Worm (Caenorhabditis elegans): Measurements from ENCODE around the gene imb-2.

Gene imb-2

DNA sequence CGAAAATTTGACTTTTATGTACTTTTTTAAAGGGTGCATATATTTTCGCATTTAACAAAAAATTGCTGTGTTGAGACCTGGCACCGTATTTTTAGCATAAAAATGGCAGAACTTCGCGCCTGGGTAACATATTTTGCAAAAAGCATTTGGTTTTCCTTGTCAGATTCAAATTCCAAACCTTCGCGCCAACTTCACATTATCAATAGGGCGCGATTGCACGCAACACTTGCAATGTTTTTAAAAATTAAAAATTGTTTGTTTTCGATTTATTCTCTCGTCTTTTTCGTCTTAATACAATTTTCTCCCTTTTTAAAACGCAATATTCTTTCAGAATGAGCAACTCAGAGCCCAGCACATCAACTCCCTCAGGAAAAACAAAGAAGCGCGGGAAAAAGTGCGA, 18.1 kb downstream of the imb-2 start, which contains the start of gene mes-2:
Gene mes-2 (plus strand): TSS at position 330 of the 400 bp plus-strand sequence.
- TF ChIP-seq T23F11.4 (GFP tag; optimal IDR thresholded peaks at IDR 0.05) (no peak), tbx-7 (tag; optimal IDR thresholded peaks at IDR 0.05) (no peak), unc-42 (tag; optimal IDR thresholded peaks at IDR 0.05) (peak; percentile 47), ceh-6 (GFP tag; optimal IDR thresholded peaks at IDR 0.05) (no peak), dmd-4 (tag; optimal IDR thresholded peaks at IDR 0.05; ENCODE audit: borderline replicate concordance) (no peak), unc-55 (GFP tag; optimal IDR thresholded peaks at IDR 0.05) (peak; percentile 13), K09A11.1 (tag; optimal IDR thresholded peaks at IDR 0.05; ENCODE audit: insufficient read depth) (no peak), ceh-34 (tag; optimal IDR thresholded peaks at IDR 0.05) (no peak), elt-2 (tag; optimal IDR thresholded peaks at IDR 0.05) (peak; percentile 12), ceh-14 (tag; optimal IDR thresholded peaks at IDR 0.05) (no peak), che-1 (tag; optimal IDR thresholded peaks at IDR 0.05) (peak; percentile 0), pha-4 (tag; optimal IDR thresholded peaks at IDR 0.05) (no peak), fax-1 (tag; optimal IDR thresholded peaks at IDR 0.05) (no peak), tbx-2 (tag; optimal IDR thresholded peaks at IDR 0.05) (peak; percentile 27), elt-4 (tag; optimal IDR thresholded peaks at IDR 0.05) (no peak), nfya-1 (tag; optimal IDR thresholded peaks at IDR 0.05) (peak; percentile 30), ref-2 (tag; optimal IDR thresholded peaks at IDR 0.05) (no peak), Y22D7AL.16 (tag; optimal IDR thresholded peaks at IDR 0.05) (no peak), dve-1 (tag; optimal IDR thresholded peaks at IDR 0.05) (peak; percentile 33), sdc-2 (tag; optimal IDR thresholded peaks at IDR 0.05) (no peak), pag-3 (tag; optimal IDR thresholded peaks at IDR 0.05; ENCODE audit: borderline replicate concordance) (no peak), ceh-30 (tag; optimal IDR thresholded peaks at IDR 0.05) (peak; percentile 11), ceh-31 (tag; optimal IDR thresholded peaks at IDR 0.05) (peak; percentile 17), K02D7.2 (tag; optimal IDR thresholded peaks at IDR 0.05) (no peak)

- TF ChIP-seq pha-2 (tag; optimal IDR thresholded peaks at IDR 0.05) (no peak), hlh-15 (tag; optimal IDR thresholded peaks at IDR 0.05) (no peak), fkh-10 (GFP tag; optimal IDR thresholded peaks at IDR 0.05) (no peak), nhr-232 (tag; optimal IDR thresholded peaks at IDR 0.05) (no peak), unc-55 (GFP tag; optimal IDR thresholded peaks at IDR 0.05) (no peak)
Observed at ce11 chrII:14388213-14388612, 22.7 kb downstream of the imb-2 start, which contains the start of gene F26H11.8. Gene F26H11.8 (plus strand): TSS chrII:14388513.

DNA sequence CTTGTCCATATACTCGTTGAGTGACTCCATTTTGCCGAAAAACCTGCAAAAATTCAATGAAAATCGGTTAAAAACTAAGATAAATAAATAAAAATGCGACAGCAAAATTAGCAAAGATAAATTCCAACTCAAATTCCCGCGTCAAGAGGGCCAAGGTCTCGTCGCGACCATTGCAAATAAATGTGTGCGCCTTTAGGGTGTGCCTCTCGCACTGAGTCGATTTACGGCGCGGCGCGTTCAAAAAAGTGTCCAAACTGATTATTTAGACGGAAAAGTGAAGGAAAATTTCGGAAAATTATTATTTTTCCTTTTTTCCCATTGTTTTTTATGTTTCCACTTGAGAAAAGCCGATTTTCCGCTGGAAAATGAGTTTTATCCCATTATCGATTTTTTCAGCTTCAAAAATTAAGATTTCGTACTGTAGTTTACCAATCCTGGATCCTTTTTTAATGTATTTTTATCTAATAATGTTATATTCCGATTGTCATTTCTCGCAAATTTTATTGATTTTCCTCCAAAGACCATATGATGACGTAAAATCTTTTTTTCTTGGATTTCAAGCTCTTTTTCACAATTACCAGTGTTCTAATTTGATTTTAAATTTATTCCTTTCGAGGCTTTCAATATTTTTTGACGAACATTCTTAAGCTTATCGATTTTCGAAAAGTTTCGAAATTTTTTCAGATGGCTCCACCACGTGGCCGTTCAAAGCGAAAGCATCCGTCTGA, 24.7 kb downstream of the imb-2 start, which contains the start of the genes kbp-3 and nurf-1:
Gene kbp-3 (minus strand): TSS at position 43 of the 728 bp plus-strand sequence.
Gene nurf-1 (plus strand): TSS at position 678 of the 728 bp plus-strand sequence.
- TF ChIP-seq fkh-6 (tag; optimal IDR thresholded peaks at IDR 0.05) (no peak), unc-3 (GFP tag; conservative IDR thresholded peaks at IDR 0.05) (no peak), unc-3 (tag; optimal IDR thresholded peaks at IDR 0.05) (no peak), tbx-7 (tag; optimal IDR thresholded peaks at IDR 0.05) (no peak), pqm-1 (tag; optimal IDR thresholded peaks at IDR 0.05) (no peak), elt-4 (tag; optimal IDR thresholded peaks at IDR 0.05) (no peak), unc-42 (tag; optimal IDR thresholded peaks at IDR 0.05) (peak; percentile 63), T23F11.4 (GFP tag; optimal IDR thresholded peaks at IDR 0.05) (no peak), ceh-34 (tag; optimal IDR thresholded peaks at IDR 0.05) (peak; percentile 3), pag-3 (tag; optimal IDR thresholded peaks at IDR 0.05; ENCODE audit: borderline replicate concordance) (no peak), Y22D7AL.16 (tag; optimal IDR thresholded peaks at IDR 0.05) (no peak), dmd-4 (tag; optimal IDR thresholded peaks at IDR 0.05; ENCODE audit: borderline replicate concordance) (no peak), tbx-2 (tag; optimal IDR thresholded peaks at IDR 0.05) (peak; percentile 38), gmeb-2 (tag; optimal IDR thresholded peaks at IDR 0.05) (no peak), nhr-11 (tag; optimal IDR thresholded peaks at IDR 0.05) (no peak), ets-4 (tag; optimal IDR thresholded peaks at IDR 0.05) (no peak), hlh-13 (GFP tag; optimal IDR thresholded peaks at IDR 0.05) (no peak), ceh-48 (tag; optimal IDR thresholded peaks at IDR 0.05) (peak; percentile 57), pha-4 (tag; optimal IDR thresholded peaks at IDR 0.05) (no peak), madf-2 (tag; optimal IDR thresholded peaks at IDR 0.05) (no peak), ceh-18 (tag; optimal IDR thresholded peaks at IDR 0.05) (no peak), eyg-1 (tag; optimal IDR thresholded peaks at IDR 0.05) (no peak), unc-55 (GFP tag; optimal IDR thresholded peaks at IDR 0.05) (no peak), zip-5 (tag; optimal IDR thresholded peaks at IDR 0.05) (no peak), ceh-22 (tag; optimal IDR thresholded peaks at IDR 0.05) (no peak), hlh-15 (tag; optimal IDR thresholded peaks at IDR 0.05) (no peak), ceh-30 (tag; optimal IDR thresholded peaks at IDR 0.05) (no peak), hlh-30 (tag; optimal IDR thresholded peaks at IDR 0.05; ENCODE audit: insufficient read depth) (no peak), hlh-8 (tag; optimal IDR thresholded peaks at IDR 0.05) (no peak), hlh-6 (tag; optimal IDR thresholded peaks at IDR 0.05) (no peak), lim-6 (tag; optimal IDR thresholded peaks at IDR 0.05) (no peak), ceh-19 (GFP tag; optimal IDR thresholded peaks at IDR 0.05) (no peak), fax-1 (tag; optimal IDR thresholded peaks at IDR 0.05) (no peak)
